Worm (Caenorhabditis elegans): ENCODE data around the gene K10D11.5.

DNA sequence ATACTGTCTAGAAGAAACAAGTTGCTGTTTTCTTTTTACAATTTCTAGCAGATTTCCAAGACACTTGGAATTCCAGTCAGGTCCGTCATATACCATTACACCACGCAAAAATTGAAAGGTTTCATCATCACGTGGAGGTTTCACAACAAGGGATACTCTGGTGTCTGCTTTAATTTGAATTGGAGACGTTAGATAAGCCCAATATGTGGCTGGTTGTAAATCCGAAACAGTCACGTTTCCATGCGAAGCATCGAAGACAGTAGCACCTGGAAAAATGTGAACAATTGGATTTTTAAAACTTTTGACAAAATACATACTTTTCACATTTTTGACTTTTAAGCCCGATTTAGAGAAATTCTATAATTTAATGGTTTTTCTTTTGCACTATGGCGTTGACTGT lies 1.0 kb downstream of the K10D11.5 start:
- TF ChIP-seq nhr-28 (tag; optimal IDR thresholded peaks at IDR 0.05) (no peak), fkh-10 (GFP tag; optimal IDR thresholded peaks at IDR 0.05) (no peak), skn-1 (tag; optimal IDR thresholded peaks at IDR 0.05) (no peak), ama-1 (optimal IDR thresholded peaks at IDR 0.05) (no peak), cey-2 (tag; optimal IDR thresholded peaks at IDR 0.05; ENCODE audit: borderline replicate concordance, insufficient read depth) (no peak), nhr-25 (tag; optimal IDR thresholded peaks at IDR 0.05; ENCODE audit: borderline replicate concordance, insufficient read depth) (no peak), lir-3 (tag; optimal IDR thresholded peaks at IDR 0.05) (no peak), nhr-77 (tag; optimal IDR thresholded peaks at IDR 0.05) (no peak), unc-62 (GFP tag; optimal IDR thresholded peaks at IDR 0.05 in 1 of 2) (peak in 1 of 2 experiments; percentile 93), unc-62 (tag; optimal IDR thresholded peaks at IDR 0.05) (no peak)

All from whole organism, L4 larva.